Worm (Caenorhabditis elegans): ENCODE results near the gene ZK1240.6.
A peak's percentile ranks its signal among the peaks of the same experiment; 100 is the strongest.

ZK1240.6 gene

ce11 chrII:2322857-2323518, at the start of gene ZK1240.6, which contains the start of gene ZK1240.2:
Gene ZK1240.6 (minus strand): TSS chrII:2322907.
Gene ZK1240.2 (plus strand): TSS chrII:2323376.
- TF ChIP-seq ets-4 (GFP tag; optimal IDR thresholded peaks at IDR 0.05) = peak; percentile 58
- no peak for TF ChIP-seq pha-4 (tag; optimal IDR thresholded peaks at IDR 0.05)
- no peak for TF ChIP-seq ekl-4 (GFP tag; IDR thresholded peaks at IDR 0.05)
- no peak for TF ChIP-seq lin-35 (GFP tag; optimal IDR thresholded peaks at IDR 0.05)
- no peak for TF ChIP-seq rpc-1 (optimal IDR thresholded peaks at IDR 0.05)
- no peak for TF ChIP-seq rpc-1 (tag; optimal IDR thresholded peaks at IDR 0.05)
- TF ChIP-seq let-526 (GFP tag; IDR thresholded peaks at IDR 0.05) = no peak
- TF ChIP-seq nhr-80 (tag; optimal IDR thresholded peaks at IDR 0.05) = peak; percentile 85
- no peak for TF ChIP-seq ZK185.1 (tag; optimal IDR thresholded peaks at IDR 0.05; ENCODE audit: poor library complexity, severe bottlenecking)
- no peak for TF ChIP-seq C06A6.2 (GFP tag; conservative IDR thresholded peaks at IDR 0.05)
- no peak for TF ChIP-seq rcor-1 (GFP tag; IDR thresholded peaks at IDR 0.05)

- TF ChIP-seq B0336.3 (GFP tag; IDR thresholded peaks at IDR 0.05) (no peak), rpc-1 (optimal IDR thresholded peaks at IDR 0.05) (no peak), rpc-1 (tag; optimal IDR thresholded peaks at IDR 0.05) (no peak), lir-1 (GFP tag; conservative IDR thresholded peaks at IDR 0.05) (no peak)
These were observed 49.4 kb upstream of the ZK1240.6 start, which contains the start of gene F16G10.3 for ce11 chrII:2372090-2372489. Gene F16G10.3 (plus strand): TSS chrII:2372390.

DNA sequence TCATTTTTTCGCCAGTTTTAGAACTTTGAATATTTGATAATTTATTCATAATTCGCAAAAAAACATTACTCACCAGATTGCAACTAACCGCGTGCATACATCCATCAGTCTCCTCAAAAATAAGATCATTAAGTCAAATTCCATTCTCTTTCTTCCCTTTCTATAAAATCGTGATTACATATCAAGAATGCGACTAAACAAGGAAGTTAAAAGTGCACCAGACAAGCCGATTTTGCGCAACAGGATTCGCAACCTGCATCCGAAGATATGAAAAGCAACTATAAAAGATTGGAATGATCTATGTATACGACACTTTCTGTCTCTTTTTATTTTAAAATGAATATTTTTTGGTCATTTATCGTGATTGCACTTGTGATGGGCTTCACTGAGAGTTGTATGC, 46.2 kb upstream of the ZK1240.6 start, which contains the start of gene hpo-25:
hpo-25 (plus strand) TSS at position 301 of the 400 bp plus-strand sequence.
- TF ChIP-seq ztf-6 (GFP tag; IDR thresholded peaks at IDR 0.05) (no peak), rpc-1 (optimal IDR thresholded peaks at IDR 0.05) (no peak), rpc-1 (tag; optimal IDR thresholded peaks at IDR 0.05) (no peak), ceh-40 (GFP tag; IDR thresholded peaks at IDR 0.05) (no peak), ztf-26 (tag; optimal IDR thresholded peaks at IDR 0.05) (no peak), attf-5 (GFP tag; optimal IDR thresholded peaks at IDR 0.05) (no peak), zfh-2 (GFP tag; conservative IDR thresholded peaks at IDR 0.05) (no peak), unc-62 (GFP tag; optimal IDR thresholded peaks at IDR 0.05) (no peak), F55B11.4 (tag; optimal IDR thresholded peaks at IDR 0.05; ENCODE audit: borderline replicate concordance, insufficient read depth) (no peak), hsf-1 (GFP tag; IDR thresholded peaks at IDR 0.05) (no peak), F23B12.7 (tag; optimal IDR thresholded peaks at IDR 0.05; ENCODE audit: insufficient read depth) (no peak), F39B2.1 (GFP tag; IDR thresholded peaks at IDR 0.05) (no peak), ztf-18 (tag; optimal IDR thresholded peaks at IDR 0.05) (no peak), nfyb-1 (GFP tag; IDR thresholded peaks at IDR 0.05) (no peak), madf-6 (GFP tag; IDR thresholded peaks at IDR 0.05) (no peak), ama-1 (optimal IDR thresholded peaks at IDR 0.05) (no peak), ama-1 (GFP tag; optimal IDR thresholded peaks at IDR 0.05) (no peak)

DNA sequence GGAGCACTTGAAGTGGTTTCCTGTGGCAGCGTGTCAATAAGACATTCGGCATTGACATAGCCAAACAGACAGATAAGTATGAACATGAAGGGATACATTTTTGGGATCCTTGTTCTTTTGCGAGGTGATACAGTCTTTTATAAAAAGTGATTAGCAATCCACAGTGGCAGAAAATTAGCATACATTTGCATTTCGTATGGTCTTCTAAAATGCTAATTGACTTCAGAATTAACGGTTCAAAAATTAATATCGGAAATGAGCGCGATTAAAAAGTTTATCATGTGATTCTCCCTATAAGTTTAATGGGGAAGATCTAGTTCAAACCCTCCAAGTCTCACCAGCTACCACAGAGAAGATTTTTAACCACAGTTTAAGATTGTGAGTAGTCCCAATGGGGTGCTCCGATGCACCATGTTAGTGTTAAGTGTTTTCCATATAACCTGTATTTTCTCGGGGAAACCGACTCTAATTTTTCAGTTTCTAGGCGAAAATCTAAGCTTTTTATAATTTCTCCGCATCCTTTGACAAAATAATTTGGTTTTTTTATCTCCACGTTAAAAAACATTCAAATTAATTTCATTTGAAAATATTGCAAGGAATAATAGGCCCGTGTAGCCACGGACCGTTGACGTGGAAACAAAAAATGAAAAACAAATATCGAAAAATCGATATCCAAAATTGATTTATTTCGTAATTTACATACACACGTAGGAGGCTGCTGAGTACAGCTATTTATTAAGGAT, 44.1 kb upstream of the ZK1240.6 start, which contains the start of the genes F43C11.12 and F16G10.5:
F43C11.12 (minus strand) TSS at position 101 of the 743 bp plus-strand sequence.
F16G10.5 (plus strand) TSS at position 693 of the 743 bp plus-strand sequence.
- TF ChIP-seq ztf-26 (tag; optimal IDR thresholded peaks at IDR 0.05) (no peak), ztf-6 (GFP tag; IDR thresholded peaks at IDR 0.05) (no peak), rec-8 (tag; optimal IDR thresholded peaks at IDR 0.05) (no peak), nhr-27 (tag; optimal IDR thresholded peaks at IDR 0.05) (no peak), F23B12.7 (tag; optimal IDR thresholded peaks at IDR 0.05; ENCODE audit: insufficient read depth) (no peak), nhr-120 (GFP tag; IDR thresholded peaks at IDR 0.05) (no peak), K11D2.4 (GFP tag; IDR thresholded peaks at IDR 0.05) (no peak), hlh-26 (GFP tag; conservative IDR thresholded peaks at IDR 0.05) (no peak), attf-3 (GFP tag; conservative IDR thresholded peaks at IDR 0.05) (no peak)
